Worm (Caenorhabditis elegans) whole organism, L4 larva: Measurements from ENCODE around the gene btbd-10.

ENCODE experiments used
- ZK546.5 ChIP-seq, 2 experiments: sonication (generic microtip); optimal IDR thresholded peaks; 2 replicates each; lab custom pipeline; 2017; ENCODE audit warnings: missing biosample characterization in 2 of 2, missing genetic modification characterization in 2 of 2
- ama-1 ChIP-seq: fragments of 150-350 bp; optimal IDR thresholded peaks from 2 replicates; lab custom pipeline; 2014; ENCODE audit warnings: inconsistent platforms, mixed read lengths
- daf-12 ChIP-seq: fragments of 150-350 bp; optimal IDR thresholded peaks from 2 replicates; lab custom pipeline; 2014; ENCODE audit warnings: missing biosample characterization, missing genetic modification reagents, missing genetic modification characterization
- dve-1 ChIP-seq: sonication (generic microtip); optimal IDR thresholded peaks from 2 replicates; lab custom pipeline; 2017; ENCODE audit warnings: antibody characterized with exemption, mild to moderate bottlenecking, missing genetic modification characterization, missing compliant biosample characterization; ENCODE audit not compliant: insufficient read depth
- lin-38 ChIP-seq: fragments of 200-800 bp; sonication (Bioruptor generic); IDR thresholded peaks from 2 replicates; pipeline ENCODE4 v1.3.6; 2022; ENCODE audit warnings: missing genetic modification reagents, missing genetic modification characterization, missing compliant biosample characterization
- lir-3 ChIP-seq: sonication (generic microtip); optimal IDR thresholded peaks from 2 replicates; lab custom pipeline; 2016; ENCODE audit warnings: mild to moderate bottlenecking, missing genetic modification characterization, missing compliant biosample characterization
- mdl-1 ChIP-seq, 2 experiments: fragments of 150-350 bp in 1 of 2; sonication (generic microtip) in 1 of 2; optimal IDR thresholded peaks; 2 replicates each; lab custom pipeline; 2014 to 2017; ENCODE audit warnings: missing biosample characterization in 2 of 2, missing genetic modification characterization in 2 of 2
- mep-1 ChIP-seq: fragments of 150-350 bp; sonication (generic microtip); optimal IDR thresholded peaks from 3 replicates; lab custom pipeline; 2014; ENCODE audit warnings: missing biosample characterization, missing genetic modification characterization
- nhr-11 ChIP-seq: fragments of 150-350 bp; optimal IDR thresholded peaks from 2 replicates; lab custom pipeline; 2014; ENCODE audit warnings: missing biosample characterization, missing genetic modification characterization
- nhr-25 ChIP-seq: sonication (generic microtip); optimal IDR thresholded peaks from 2 replicates; lab custom pipeline; 2017; ENCODE audit warnings: missing genetic modification characterization, mild to moderate bottlenecking, missing compliant biosample characterization, antibody characterized with exemption, moderate library complexity, borderline replicate concordance; ENCODE audit not compliant: insufficient read depth
- pha-4 ChIP-seq, 2 experiments: fragments of 150-350 bp in 1 of 2; fragments of 200-800 bp in 1 of 2; sonication (Bioruptor generic) in 1 of 2; IDR thresholded peaks in 1 of 2; optimal IDR thresholded peaks in 1 of 2; 2 replicates each; pipeline versions ENCODE4 v1.3.6 to Lab custom; 2014 to 2022; ENCODE audit warnings: missing genetic modification characterization in 2 of 2, missing genetic modification reagents in 2 of 2, missing biosample characterization in 1 of 2, missing compliant biosample characterization in 1 of 2
- sdz-12 ChIP-seq: fragments of 200-800 bp; sonication (Bioruptor generic); optimal IDR thresholded peaks from 2 replicates; lab custom pipeline; 2018; ENCODE audit warnings: mild to moderate bottlenecking, missing genetic modification characterization, missing compliant biosample characterization
- unc-62 ChIP-seq, 3 experiments: fragments of 150-350 bp in 1 of 3; sonication (generic microtip); optimal IDR thresholded peaks in 2 of 3; peaks in 1 of 3; 1 replicate in 1 of 3; 2 replicates in 2 of 3; lab custom pipeline; 2014 to 2017; ENCODE audit warnings: missing biosample characterization in 3 of 3, missing genetic modification characterization in 3 of 3, missing genetic modification reagents in 3 of 3, missing genotype in 1 of 3

DNA sequence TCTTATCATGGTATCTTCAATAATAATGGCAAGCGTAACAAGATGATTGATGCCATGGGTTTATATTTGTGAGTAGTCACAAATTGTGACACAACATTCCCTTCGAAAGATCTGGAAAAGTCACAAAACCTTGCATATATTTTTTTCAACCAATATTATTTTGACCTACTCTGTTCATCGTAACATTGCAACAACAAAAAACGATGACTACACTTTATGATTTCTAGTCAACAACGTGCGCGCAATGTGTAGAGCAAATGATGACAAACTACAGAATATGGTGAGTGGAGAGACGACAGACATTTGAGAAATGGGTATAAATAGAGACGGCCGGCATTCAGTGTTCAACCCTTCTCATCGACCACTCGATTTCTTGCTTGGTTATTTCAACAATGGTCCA is 23.1 kb upstream of the btbd-10 start, which contains the start of gene gst-7:
- no peak; the same call in 1 of the 2 replicates for TF ChIP-seq lin-38 (GFP tag; lab: Robert Waterston, UW)
- no peak for TF ChIP-seq pha-4 (GFP tag; IDR thresholded peaks at IDR 0.05; lab: Robert Waterston, UW)
- peak; percentile 37 for TF ChIP-seq pha-4 (tag; optimal IDR thresholded peaks at IDR 0.05; lab: Kevin White, UChicago)
- no peak for TF ChIP-seq lir-3 (tag; lab: Kevin White, UChicago)
- TF ChIP-seq ama-1 (lab: Kevin White, UChicago) = no peak
- TF ChIP-seq mdl-1 (tag; optimal IDR thresholded peaks at IDR 0.05; lab: Kevin White, UChicago) = peak in 1 of 2 experiments; percentile 53
- peak; percentile 28 for TF ChIP-seq mep-1 (tag; lab: Kevin White, UChicago)
- no peak for TF ChIP-seq unc-62 (GFP tag; optimal IDR thresholded peaks at IDR 0.05 in 1 of 2; lab: Kevin White, UChicago)
- TF ChIP-seq unc-62 (tag; optimal IDR thresholded peaks at IDR 0.05; lab: Kevin White, UChicago) = no peak
- no peak for TF ChIP-seq daf-12 (tag; lab: Kevin White, UChicago)
- peak; percentile 43 for TF ChIP-seq nhr-11 (tag; lab: Kevin White, UChicago)
- TF ChIP-seq nhr-25 (tag; lab: Kevin White, UChicago) = no peak
- TF ChIP-seq dve-1 (tag; lab: Kevin White, UChicago) = peak; percentile 83
- TF ChIP-seq sdz-12 (GFP tag; lab: Kevin White, UChicago) = no peak
- TF ChIP-seq ZK546.5 (tag; optimal IDR thresholded peaks at IDR 0.05; lab: Kevin White, UChicago) = no peak
